Fruit fly (Drosophila melanogaster) whole organism, larva: ENCODE data around the gene GlyRS.

Experiments
- noc ChIP-seq: fragments of 200-800 bp; sonication (Bioruptor generic); optimal IDR thresholded peaks from 3 replicates; lab custom pipeline; 2019; ENCODE audit warnings: missing biosample characterization, mild to moderate bottlenecking, missing genetic modification characterization, moderate library complexity

Gene GlyRS

DNA sequence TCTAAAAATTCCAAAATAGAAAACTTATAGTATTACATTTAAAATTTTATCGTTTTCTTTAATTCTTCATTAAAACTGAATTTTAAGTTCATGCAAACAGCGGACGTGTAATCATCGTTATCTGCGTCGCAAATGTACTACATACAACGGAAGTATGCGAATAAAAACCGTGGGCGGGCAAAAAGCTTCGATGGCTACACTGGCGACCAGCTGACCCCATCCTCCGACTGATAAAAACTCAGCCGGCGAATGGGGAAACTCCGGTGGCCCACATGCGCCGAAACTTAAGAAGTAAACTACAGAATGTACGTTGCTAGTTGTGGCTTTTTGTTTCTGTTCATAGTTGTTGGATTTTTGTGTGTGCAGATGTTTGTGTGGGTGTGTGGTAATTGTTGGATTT, 42.8 kb downstream of the GlyRS start:
- TF ChIP-seq noc = no peak

- no peak for TF ChIP-seq noc
Measured at dm6 chr3L:15140268-15140957, 45.5 kb downstream of the GlyRS start.

dm6 chr3L:15141118-15142003, 46.4 kb downstream of the GlyRS start:
- no peak for TF ChIP-seq noc

- peak; percentile 51 for TF ChIP-seq noc
Measured at dm6 chr3L:15142004-15142890, 47.3 kb downstream of the GlyRS start, which contains the start of gene Pdi. Pdi (minus strand) TSS chr3L:15142840.

dm6 chr3L:15143108-15143507, 48.2 kb downstream of the GlyRS start:
- no peak for TF ChIP-seq noc

dm6 chr3L:15143638-15144600, 49.0 kb downstream of the GlyRS start, which contains the start of the genes CG32147 and Pex3:
CG32147 (minus strand) TSS chr3L:15144059.
Pex3 (plus strand) TSS chr3L:15144355.
- peak; percentile 2 for TF ChIP-seq noc

- no peak for TF ChIP-seq noc
Measured at dm6 chr3L:15146643-15147187, 51.8 kb downstream of the GlyRS start, which contains the start of gene FucTA. FucTA (plus strand) TSS chr3L:15147137.
